Worm (Caenorhabditis elegans) whole organism, mixed stage, embryonic: ENCODE results near the gene Y11D7A.9.

Experiments used
- elt-1 ChIP-seq: sonication (generic microtip); optimal IDR thresholded peaks from 2 replicates; lab custom pipeline; 2017; ENCODE audit warnings: missing genetic modification characterization, mild to moderate bottlenecking, missing compliant biosample characterization, antibody characterized with exemption, moderate library complexity, borderline replicate concordance; ENCODE audit not compliant: insufficient read depth
- tbx-8 ChIP-seq: fragments of 200-800 bp; sonication (Bioruptor generic); optimal IDR thresholded peaks from 2 replicates; lab custom pipeline; 2018; ENCODE audit warnings: mild to moderate bottlenecking, missing genetic modification characterization, moderate library complexity, missing compliant biosample characterization

ce11 chrIV:9264513-9264912 lies 8.6 kb upstream of the Y11D7A.9 start:
- TF ChIP-seq elt-1 (tag; lab: Kevin White, UChicago) (no peak), tbx-8 (GFP tag; lab: Kevin White, UChicago) (no peak)
